Worm (Caenorhabditis elegans) whole organism, L3 larva: ENCODE measurements around the gene srx-45.

Experiments
- aly-2 ChIP-seq: fragments of 150-350 bp; optimal IDR thresholded peaks from 2 replicates; lab custom pipeline; 2014; ENCODE audit warnings: missing biosample characterization, missing genetic modification characterization
- ceh-82 ChIP-seq: fragments of 150-350 bp; optimal IDR thresholded peaks from 2 replicates; lab custom pipeline; 2014; ENCODE audit warnings: missing biosample characterization, missing genetic modification characterization
- fkh-10 ChIP-seq: sonication (generic microtip); optimal IDR thresholded peaks from 2 replicates; lab custom pipeline; 2017; ENCODE audit warnings: missing biosample characterization, missing genetic modification reagents, missing genetic modification characterization
- hmg-11 ChIP-seq: sonication (generic microtip); optimal IDR thresholded peaks from 2 replicates; lab custom pipeline; 2016; ENCODE audit warnings: missing genetic modification characterization, missing compliant biosample characterization
- mdl-1 ChIP-seq: fragments of 150-350 bp; optimal IDR thresholded peaks from 2 replicates; lab custom pipeline; 2014; ENCODE audit warnings: missing biosample characterization, missing genetic modification characterization
- nhr-76 ChIP-seq: fragments of 150-350 bp; sonication (generic microtip); optimal IDR thresholded peaks from 5 replicates; lab custom pipeline; 2014; ENCODE audit warnings: missing biosample characterization, missing genetic modification characterization
- pha-4 ChIP-seq: fragments of 150-350 bp; optimal IDR thresholded peaks from 2 replicates; lab custom pipeline; 2014; ENCODE audit warnings: missing biosample characterization, missing genetic modification reagents, missing genetic modification characterization
- skn-1 ChIP-seq: fragments of 150-350 bp; optimal IDR thresholded peaks from 2 replicates; lab custom pipeline; 2014; ENCODE audit warnings: missing biosample characterization, missing genetic modification characterization
- ztf-4 ChIP-seq: fragments of 150-350 bp; optimal IDR thresholded peaks from 2 replicates; lab custom pipeline; 2014; ENCODE audit warnings: missing biosample characterization, missing genetic modification characterization

DNA sequence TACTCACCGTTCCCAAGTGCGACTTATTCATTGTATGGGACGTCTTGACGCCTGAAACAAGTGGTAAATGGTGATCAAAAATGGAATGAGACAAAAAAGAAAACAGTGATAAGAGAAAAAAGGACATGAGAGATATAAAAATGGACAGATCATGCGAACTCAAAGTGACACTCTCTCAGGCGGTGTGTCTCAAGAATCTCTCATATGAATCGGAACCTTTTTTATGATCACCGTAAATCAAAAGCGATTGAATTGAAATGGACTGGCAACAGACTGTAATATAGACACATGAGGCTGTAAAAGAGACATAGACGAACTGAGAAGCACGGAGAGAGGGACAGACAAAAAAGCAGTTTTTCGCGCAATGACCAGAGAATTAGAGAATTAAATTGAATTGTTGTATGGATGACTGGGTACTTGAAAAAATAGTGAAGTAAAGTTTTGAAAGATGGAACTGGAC, 37.5 kb downstream of the srx-45 start, which contains the start of gene clip-1:
- TF ChIP-seq pha-4 (tag; lab: Kevin White, UChicago) = peak; percentile 36
- TF ChIP-seq mdl-1 (tag; lab: Kevin White, UChicago) = no peak
- TF ChIP-seq aly-2 (tag; lab: Kevin White, UChicago) = no peak
- no peak for TF ChIP-seq ceh-82
- no peak for TF ChIP-seq fkh-10 (GFP tag; lab: Kevin White, UChicago)
- no peak for TF ChIP-seq skn-1
- TF ChIP-seq ztf-4 (tag; lab: Kevin White, UChicago) = no peak
- no peak for TF ChIP-seq hmg-11
- TF ChIP-seq nhr-76 = no peak
